Fruit fly (Drosophila melanogaster) whole organism, embryonic: Measurements from ENCODE around the gene alpha-Est8.
A peak's percentile ranks its signal among the peaks of the same experiment; 100 is the strongest.

ENCODE experiments used
- Antp ChIP-seq: fragments of 200-800 bp; sonication (Bioruptor generic); optimal IDR thresholded peaks from 3 replicates; lab custom pipeline; 2016; ENCODE audit warnings: missing biosample characterization, missing genetic modification characterization
- CG10209 ChIP-seq: fragments of 200-800 bp; sonication (Bioruptor generic); optimal IDR thresholded peaks from 3 replicates; lab custom pipeline; 2017; ENCODE audit warnings: missing biosample characterization, mild to moderate bottlenecking, missing genetic modification characterization, missing genetic modification reagents
- CG10274 ChIP-seq: fragments of 200-800 bp; sonication (Bioruptor generic); optimal IDR thresholded peaks from 3 replicates; lab custom pipeline; 2017; ENCODE audit warnings: missing biosample characterization, mild to moderate bottlenecking, missing genetic modification characterization
- CG12299 ChIP-seq: fragments of 200-800 bp; sonication (Bioruptor generic); optimal IDR thresholded peaks from 2 replicates; lab custom pipeline; 2018; ENCODE audit warnings: missing biosample characterization, mild to moderate bottlenecking, missing genetic modification characterization
- CG12659 ChIP-seq: fragments of 200-800 bp; sonication (Bioruptor generic); optimal IDR thresholded peaks from 3 replicates; lab custom pipeline; 2017; ENCODE audit warnings: mild to moderate bottlenecking, missing biosample characterization, missing genetic modification reagents, missing genetic modification characterization
- CG12769 ChIP-seq: fragments of 200-800 bp; sonication (Bioruptor generic); optimal IDR thresholded peaks from 2 replicates; lab custom pipeline; 2019; ENCODE audit warnings: missing biosample characterization, mild to moderate bottlenecking, missing genetic modification characterization, moderate library complexity
- CG12942 ChIP-seq: fragments of 200-800 bp; sonication (Bioruptor generic); optimal IDR thresholded peaks from 3 replicates; lab custom pipeline; 2016; ENCODE audit warnings: missing biosample characterization, missing genetic modification characterization
- CG14050 ChIP-seq: fragments of 200-800 bp; sonication (Bioruptor generic); IDR thresholded peaks from 3 replicates; pipeline ENCODE4 v1.3.6; 2022; ENCODE audit warnings: missing biosample characterization, missing genetic modification characterization
- CG15601 ChIP-seq: fragments of 200-800 bp; sonication (Bioruptor generic); optimal IDR thresholded peaks from 3 replicates; lab custom pipeline; 2019; ENCODE audit warnings: missing biosample characterization, mild to moderate bottlenecking, missing genetic modification characterization, moderate library complexity
- CG18476 ChIP-seq: fragments of 200-800 bp; sonication (Bioruptor generic); optimal IDR thresholded peaks from 2 replicates; lab custom pipeline; 2016; ENCODE audit warnings: missing biosample characterization, mild to moderate bottlenecking, missing genetic modification characterization
- CG2202 ChIP-seq: fragments of 200-800 bp; sonication (Bioruptor generic); optimal IDR thresholded peaks from 2 replicates; lab custom pipeline; 2018; ENCODE audit warnings: missing biosample characterization, mild to moderate bottlenecking, missing genetic modification characterization
- CG2875 ChIP-seq: fragments of 200-800 bp; sonication (Bioruptor generic); optimal IDR thresholded peaks from 2 replicates; lab custom pipeline; 2017; ENCODE audit warnings: missing biosample characterization, mild to moderate bottlenecking, missing genetic modification characterization, missing genetic modification reagents
- CG32532 ChIP-seq: fragments of 200-800 bp; sonication (Bioruptor generic); IDR thresholded peaks from 2 replicates; pipeline ENCODE4 v1.3.6; 2022; ENCODE audit warnings: missing biosample characterization, missing genetic modification characterization
- CG32767 ChIP-seq: fragments of 200-800 bp; sonication (Bioruptor generic); IDR thresholded peaks from 2 replicates; pipeline ENCODE4 v1.3.6; 2022; ENCODE audit warnings: missing biosample characterization, missing genetic modification characterization
- CG3407 ChIP-seq: fragments of 200-800 bp; sonication (Bioruptor generic); optimal IDR thresholded peaks from 2 replicates; lab custom pipeline; 2018; ENCODE audit warnings: missing biosample characterization, mild to moderate bottlenecking, missing genetic modification characterization
- CG42726 ChIP-seq: fragments of 200-800 bp; sonication (Bioruptor generic); IDR thresholded peaks from 2 replicates; pipeline ENCODE4 v1.3.6; 2022; ENCODE audit warnings: missing biosample characterization, missing genetic modification characterization; ENCODE audit not compliant: partially characterized antibody
- CG4282 ChIP-seq: fragments of 200-800 bp; sonication (Bioruptor generic); optimal IDR thresholded peaks from 2 replicates; lab custom pipeline; 2016; ENCODE audit warnings: missing biosample characterization, missing genetic modification characterization
- CG6689 ChIP-seq: fragments of 200-800 bp; sonication (Bioruptor generic); IDR thresholded peaks from 2 replicates; pipeline ENCODE4 v1.3.6; 2022; ENCODE audit warnings: missing biosample characterization, missing genetic modification characterization
- CG8359 ChIP-seq: fragments of 200-800 bp; sonication (Bioruptor generic); optimal IDR thresholded peaks from 2 replicates; lab custom pipeline; 2017; ENCODE audit warnings: missing biosample characterization, mild to moderate bottlenecking, missing genetic modification characterization, borderline replicate concordance
- CG8478 ChIP-seq: fragments of >200 bp; optimal IDR thresholded peaks from 2 replicates; lab custom pipeline; 2018
- D19B ChIP-seq: fragments of 200-800 bp; sonication (Bioruptor generic); optimal IDR thresholded peaks from 2 replicates; lab custom pipeline; 2017; ENCODE audit warnings: missing biosample characterization, mild to moderate bottlenecking, missing genetic modification characterization
- Hand ChIP-seq: fragments of 200-800 bp; sonication (Bioruptor generic); optimal IDR thresholded peaks from 2 replicates; lab custom pipeline; 2017; ENCODE audit warnings: mild to moderate bottlenecking, missing biosample characterization, missing genetic modification reagents, missing genetic modification characterization
- Hr51 ChIP-seq, 2 experiments: fragments of 200-800 bp; sonication (Bioruptor generic); optimal IDR thresholded peaks; 2 replicates in 1 of 2; 3 replicates in 1 of 2; lab custom pipeline; 2016 to 2018; ENCODE audit warnings: missing biosample characterization in 2 of 2, missing genetic modification characterization in 2 of 2, mild to moderate bottlenecking in 1 of 2, moderate library complexity in 1 of 2
- Jarid2 ChIP-seq: fragments of 200-800 bp; sonication (Bioruptor generic); optimal IDR thresholded peaks from 3 replicates; lab custom pipeline; 2017; ENCODE audit warnings: mild to moderate bottlenecking, missing biosample characterization, missing genetic modification reagents, missing genetic modification characterization
- Lhr ChIP-seq: fragments of 200-800 bp; sonication (Bioruptor generic); optimal IDR thresholded peaks from 3 replicates; lab custom pipeline; 2017; ENCODE audit warnings: mild to moderate bottlenecking, missing biosample characterization, missing genetic modification reagents, missing genetic modification characterization
- Oli ChIP-seq: fragments of 200-800 bp; sonication (Bioruptor generic); optimal IDR thresholded peaks from 2 replicates; lab custom pipeline; 2018; ENCODE audit warnings: missing biosample characterization, mild to moderate bottlenecking, missing genetic modification characterization, moderate library complexity
- Pdp1 ChIP-seq, 2 experiments: fragments of 200-800 bp; sonication (Bioruptor generic); optimal IDR thresholded peaks; 3 replicates each; lab custom pipeline; 2016; ENCODE audit warnings: missing biosample characterization in 2 of 2, missing genetic modification characterization in 2 of 2, mild to moderate bottlenecking in 1 of 2, moderate library complexity in 1 of 2
- Poxn ChIP-seq: fragments of 200-800 bp; sonication (Bioruptor generic); IDR thresholded peaks from 2 replicates; pipeline ENCODE4 v1.3.6; 2022; ENCODE audit warnings: missing biosample characterization, missing genetic modification characterization
- Sin3A ChIP-seq: fragments of >200 bp; optimal IDR thresholded peaks from 2 replicates; lab custom pipeline; 2018
- Stat92E ChIP-seq, 3 experiments: fragments of >200 bp in 2 of 3; fragments of 200-800 bp in 1 of 3; sonication (Bioruptor generic) in 1 of 3; optimal IDR thresholded peaks; 2 replicates each; lab custom pipeline; 2017 to 2019; ENCODE audit warnings: missing biosample characterization in 3 of 3, missing genetic modification characterization in 3 of 3, mild to moderate bottlenecking in 1 of 3, moderate library complexity in 1 of 3
- TFAM ChIP-seq: fragments of 200-800 bp; sonication (Bioruptor generic); optimal IDR thresholded peaks from 2 replicates; lab custom pipeline; 2017; ENCODE audit warnings: missing biosample characterization, missing genetic modification characterization, inconsistent platforms
- btn ChIP-seq: fragments of 200-800 bp; sonication (Bioruptor generic); optimal IDR thresholded peaks from 2 replicates; lab custom pipeline; 2016; ENCODE audit warnings: missing biosample characterization, missing genetic modification characterization
- dpn ChIP-seq, 2 experiments: fragments of 200-800 bp; sonication (Bioruptor generic); optimal IDR thresholded peaks; 3 replicates each; lab custom pipeline; 2016; ENCODE audit warnings: missing biosample characterization in 2 of 2, missing genetic modification characterization in 2 of 2
- fru ChIP-seq: fragments of >200 bp; optimal IDR thresholded peaks from 2 replicates; lab custom pipeline; 2017
- ind ChIP-seq: fragments of 200-800 bp; sonication (Bioruptor generic); optimal IDR thresholded peaks from 3 replicates; lab custom pipeline; 2016; ENCODE audit warnings: missing biosample characterization, missing genetic modification characterization
- jing ChIP-seq: fragments of 200-800 bp; sonication (Bioruptor generic); optimal IDR thresholded peaks from 2 replicates; lab custom pipeline; 2018; ENCODE audit warnings: missing biosample characterization, mild to moderate bottlenecking, missing genetic modification characterization
- knrl ChIP-seq: fragments of 200-800 bp; sonication (Bioruptor generic); IDR thresholded peaks from 3 replicates; pipeline ENCODE4 v1.3.6; 2022; ENCODE audit warnings: missing biosample characterization, missing genetic modification characterization; ENCODE audit not compliant: partially characterized antibody
- lbe ChIP-seq: fragments of 200-800 bp; sonication (Bioruptor generic); optimal IDR thresholded peaks from 2 replicates; lab custom pipeline; 2016; ENCODE audit warnings: missing biosample characterization, mild to moderate bottlenecking, missing genetic modification characterization
- lola ChIP-seq, 3 experiments: fragments of >200 bp in 2 of 3; fragments of 200-800 bp in 1 of 3; sonication (Bioruptor generic) in 1 of 3; optimal IDR thresholded peaks; 2 replicates each; lab custom pipeline; 2017 to 2019; ENCODE audit warnings: missing biosample characterization in 3 of 3, missing genetic modification characterization in 3 of 3, mild to moderate bottlenecking in 1 of 3, moderate library complexity in 1 of 3
- otp ChIP-seq: fragments of 200-800 bp; sonication (Bioruptor generic); IDR thresholded peaks from 3 replicates; pipeline ENCODE4, ENCODE4 v1.3.6; 2022; ENCODE audit warnings: missing biosample characterization, missing genetic modification characterization
- pan ChIP-seq, 4 experiments: fragments of >200 bp in 3 of 4; fragments of 200-800 bp in 1 of 4; sonication (Bioruptor generic) in 1 of 4; optimal IDR thresholded peaks in 3 of 4; IDR thresholded peaks in 1 of 4; 2 replicates each; pipeline versions ENCODE4 v1.3.6 to Lab custom; 2017 to 2022; ENCODE audit warnings: missing biosample characterization in 2 of 4, missing genetic modification characterization in 2 of 4, mixed read lengths in 1 of 4
- pita ChIP-seq: fragments of 200-800 bp; sonication (Bioruptor generic); optimal IDR thresholded peaks from 2 replicates; lab custom pipeline; 2017; ENCODE audit warnings: missing biosample characterization, mild to moderate bottlenecking, missing genetic modification characterization
- pros ChIP-seq: fragments of 200-800 bp; sonication (Bioruptor generic); optimal IDR thresholded peaks from 3 replicates; lab custom pipeline; 2019; ENCODE audit warnings: missing biosample characterization, mild to moderate bottlenecking, missing genetic modification characterization, moderate library complexity
- rib ChIP-seq: fragments of 200-800 bp; sonication (Bioruptor generic); IDR thresholded peaks from 2 replicates; pipeline ENCODE4 v1.3.6; 2022; ENCODE audit warnings: missing biosample characterization, missing genetic modification characterization
- sens ChIP-seq: fragments of 200-800 bp; sonication (Bioruptor generic); peaks from one replicate; lab custom pipeline; 2016; ENCODE audit warnings: missing biosample characterization, missing genetic modification characterization
- sna ChIP-seq: fragments of 200-800 bp; sonication (Bioruptor generic); IDR thresholded peaks from 2 replicates; pipeline ENCODE4 v1.3.6; 2022; ENCODE audit warnings: missing biosample characterization, missing genetic modification characterization; ENCODE audit not compliant: partially characterized antibody
- sr ChIP-seq: fragments of 200-800 bp; sonication (Bioruptor generic); IDR thresholded peaks from 3 replicates; pipeline ENCODE4 v1.3.6; 2022; ENCODE audit warnings: missing biosample characterization, missing genetic modification characterization
- unpg ChIP-seq: fragments of 200-800 bp; sonication (Bioruptor generic); optimal IDR thresholded peaks from 3 replicates; lab custom pipeline; 2018; ENCODE audit warnings: missing biosample characterization, mild to moderate bottlenecking, missing genetic modification characterization, moderate library complexity

Gene alpha-Est8

dm6 chr3R:7504989-7505761 lies 10.3 kb downstream of the alpha-Est8 start, which contains the start of gene alpha-Est9 (continued):
- no peak for TF ChIP-seq CG6689 (GFP tag; lab: Robert Waterston, UW)
- no peak for TF ChIP-seq dpn (GFP tag; optimal IDR thresholded peaks at IDR 0.05; lab: Kevin White, UChicago)
- no peak for TF ChIP-seq sna (GFP tag; lab: Robert Waterston, UW)
- TF ChIP-seq pita: no peak
- peak; percentile 73 for TF ChIP-seq rib
- TF ChIP-seq Hand (GFP tag; lab: Kevin White, UChicago): no peak
- no peak for TF ChIP-seq CG8359
- no peak for TF ChIP-seq CG10209 (GFP tag; lab: Kevin White, UChicago)
- no peak for TF ChIP-seq unpg (GFP tag; lab: Kevin White, UChicago)
- TF ChIP-seq Sin3A (lab: Kevin White, UChicago): no peak
- no peak for TF ChIP-seq Stat92E (GFP tag; optimal IDR thresholded peaks at IDR 0.05; lab: Kevin White, UChicago)
- no peak for TF ChIP-seq knrl
- TF ChIP-seq CG12769 (tag; lab: Kevin White, UChicago): peak; percentile 57
- no peak for TF ChIP-seq CG12299 (tag; lab: Kevin White, UChicago)
- TF ChIP-seq Lhr: no peak
- no peak for TF ChIP-seq fru (lab: Kevin White, UChicago)
- TF ChIP-seq CG4282 (GFP tag; lab: Kevin White, UChicago): no peak
- TF ChIP-seq TFAM (GFP tag; lab: Kevin White, UChicago): no peak
- TF ChIP-seq Jarid2: peak; percentile 85
- TF ChIP-seq CG10274 (GFP tag; lab: Kevin White, UChicago): no peak
- TF ChIP-seq CG2875 (GFP tag; lab: Kevin White, UChicago): no peak
- no peak for TF ChIP-seq CG14050
- no peak for TF ChIP-seq CG3407
- no peak for TF ChIP-seq sr (GFP tag; lab: Robert Waterston, UW)
- no peak for TF ChIP-seq CG32767 (GFP tag; lab: Robert Waterston, UW)
- peak in 1 of 2 experiments; percentile 38 for TF ChIP-seq Pdp1 (GFP tag; optimal IDR thresholded peaks at IDR 0.05; lab: Kevin White, UChicago)
- no peak for TF ChIP-seq pros (GFP tag; lab: Kevin White, UChicago)
- no peak for TF ChIP-seq btn (GFP tag; lab: Kevin White, UChicago)
- no peak for TF ChIP-seq otp (GFP tag; lab: Robert Waterston, UW)
- no peak for TF ChIP-seq CG8478 (lab: Kevin White, UChicago)
- TF ChIP-seq sens: peak; percentile 63
- no peak for TF ChIP-seq ind (GFP tag; lab: Kevin White, UChicago)
- TF ChIP-seq jing (GFP tag; lab: Kevin White, UChicago): no peak
- TF ChIP-seq Poxn: no peak
- TF ChIP-seq D19B (GFP tag; lab: Kevin White, UChicago): no peak
- no peak for TF ChIP-seq pan (optimal IDR thresholded peaks at IDR 0.05; lab: Kevin White, UChicago)
- peak in 1 of 2 experiments; percentile 4 for TF ChIP-seq pan (GFP tag; optimal IDR thresholded peaks at IDR 0.05 in 1 of 2, IDR thresholded peaks at IDR 0.05 in 1 of 2)
- no peak for TF ChIP-seq CG15601 (tag; lab: Kevin White, UChicago)
- peak; percentile 25 for TF ChIP-seq lbe (GFP tag; lab: Kevin White, UChicago)
- peak; percentile 18; the same call in 1 of the 2 replicates for TF ChIP-seq CG32532 (GFP tag; lab: Robert Waterston, UW)
- no peak for TF ChIP-seq CG2202 (tag; lab: Kevin White, UChicago)
- TF ChIP-seq CG12942: no peak
- no peak for TF ChIP-seq CG42726 (GFP tag; lab: Robert Waterston, UW)
- no peak for TF ChIP-seq CG12659 (GFP tag; lab: Kevin White, UChicago)
- TF ChIP-seq lola (GFP tag; optimal IDR thresholded peaks at IDR 0.05; lab: Kevin White, UChicago): no peak
- no peak for TF ChIP-seq Antp
- no peak for TF ChIP-seq CG18476 (GFP tag; lab: Kevin White, UChicago)
- TF ChIP-seq Hr51 (GFP tag; optimal IDR thresholded peaks at IDR 0.05; lab: Kevin White, UChicago): no peak
- TF ChIP-seq Oli: no peak
